ENCODE assay signal across 1 fruit fly cellular context in genomic region chr3L:4292120-4292697, dm6.
TF ChIP-seq lines count a peak whose summit lies in the region.

Gene CG15012 (minus strand): TSS chr3L:4292246.
Gene Fdx2 (plus strand): TSS chr3L:4292482.

TF ChIP-seq in whole organism, embryonic, 481 proteins besides CTCF, POLR2A, EP300 and RAD21 (continued from another document and continues in another):
- TF ChIP-seq usp (GFP tag; optimal IDR thresholded peaks at IDR 0.05; lab: Kevin White, UChicago) (no peak), CG30020 (tag; optimal IDR thresholded peaks at IDR 0.05; lab: Kevin White, UChicago) (peak; percentile 84), CG13894 (tag; optimal IDR thresholded peaks at IDR 0.05; lab: Kevin White, UChicago) (peak; percentile 7), D19B (GFP tag; optimal IDR thresholded peaks at IDR 0.05; lab: Kevin White, UChicago) (no peak), sens-2 (GFP tag; IDR thresholded peaks at IDR 0.05; lab: Robert Waterston, UW) (no peak), al (GFP tag; IDR thresholded peaks at IDR 0.05; lab: Robert Waterston, UW) (no peak), CG7839 (tag; optimal IDR thresholded peaks at IDR 0.05; lab: Kevin White, UChicago) (peak; percentile 7), CG7745 (tag; optimal IDR thresholded peaks at IDR 0.05; lab: Kevin White, UChicago) (no peak), pita (GFP tag; optimal IDR thresholded peaks at IDR 0.05; lab: Kevin White, UChicago) (no peak), CG2129 (GFP tag; IDR thresholded peaks at IDR 0.05; lab: Robert Waterston, UW; ENCODE audit: partially characterized antibody) (no peak), CG18764 (GFP tag; optimal IDR thresholded peaks at IDR 0.05; lab: Kevin White, UChicago) (no peak), ttk (GFP tag; IDR thresholded peaks at IDR 0.05; lab: Robert Waterston, UW) (no peak), Fer2 (tag; optimal IDR thresholded peaks at IDR 0.05; lab: Kevin White, UChicago) (no peak), Six4 (GFP tag; optimal IDR thresholded peaks at IDR 0.05; lab: Kevin White, UChicago) (no peak), CG8924 (tag; optimal IDR thresholded peaks at IDR 0.05; lab: Kevin White, UChicago) (peak; percentile 67), ken (GFP tag; IDR thresholded peaks at IDR 0.05; lab: Robert Waterston, UW) (no peak), lilli (GFP tag; optimal IDR thresholded peaks at IDR 0.05; lab: Kevin White, UChicago) (peak; percentile 31), CG3838 (GFP tag; optimal IDR thresholded peaks at IDR 0.05; lab: Kevin White, UChicago) (no peak), CG12942 (GFP tag; optimal IDR thresholded peaks at IDR 0.05; lab: Kevin White, UChicago) (no peak), CG11085 (GFP tag; IDR thresholded peaks at IDR 0.05; lab: Robert Waterston, UW) (no peak), CG15601 (tag; optimal IDR thresholded peaks at IDR 0.05; lab: Kevin White, UChicago) (peak; percentile 52), Dll (GFP tag; IDR thresholded peaks at IDR 0.05; lab: Robert Waterston, UW; ENCODE audit: partially characterized antibody) (peak; percentile 53; the same call in 3 of the 4 replicates), CG13624 (GFP tag; optimal IDR thresholded peaks at IDR 0.05; lab: Kevin White, UChicago) (peak; percentile 48), CG12744 (GFP tag; optimal IDR thresholded peaks at IDR 0.05; lab: Kevin White, UChicago) (no peak), kah (GFP tag; optimal IDR thresholded peaks at IDR 0.05; lab: Kevin White, UChicago) (no peak), shn (GFP tag; optimal IDR thresholded peaks at IDR 0.05; lab: Kevin White, UChicago) (no peak), CG10654 (GFP tag; optimal IDR thresholded peaks at IDR 0.05; lab: Kevin White, UChicago) (no peak), CG17328 (GFP tag; IDR thresholded peaks at IDR 0.05; lab: Robert Waterston, UW) (no peak), CG11560 (tag; IDR thresholded peaks at IDR 0.05; lab: Robert Waterston, UW) (no peak), HHEX (GFP tag; optimal IDR thresholded peaks at IDR 0.05; lab: Kevin White, UChicago) (no peak), unc-4 (GFP tag; IDR thresholded peaks at IDR 0.05; lab: Robert Waterston, UW; ENCODE audit: partially characterized antibody) (peak; percentile 29; the same call in 1 of the 2 replicates), Neu2 (GFP tag; optimal IDR thresholded peaks at IDR 0.05; lab: Kevin White, UChicago; ENCODE audit: borderline replicate concordance) (no peak), Vsx1 (GFP tag; optimal IDR thresholded peaks at IDR 0.05; lab: Kevin White, UChicago) (no peak), ash1 (GFP tag; optimal IDR thresholded peaks at IDR 0.05; lab: Kevin White, UChicago) (no peak), CG1529 (GFP tag; optimal IDR thresholded peaks at IDR 0.05; lab: Kevin White, UChicago) (no peak), CG6813 (GFP tag; optimal IDR thresholded peaks at IDR 0.05; lab: Kevin White, UChicago) (no peak), Dip3 (GFP tag; optimal IDR thresholded peaks at IDR 0.05; lab: Kevin White, UChicago) (peak; percentile 23), tgo (GFP tag; IDR thresholded peaks at IDR 0.05; lab: Robert Waterston, UW) (no peak), CG15514 (GFP tag; optimal IDR thresholded peaks at IDR 0.05; lab: Kevin White, UChicago) (peak; percentile 86), CG4328 (GFP tag; optimal IDR thresholded peaks at IDR 0.05; lab: Kevin White, UChicago) (no peak), CG2889 (GFP tag; IDR thresholded peaks at IDR 0.05; lab: Robert Waterston, UW) (no peak), CG32767 (GFP tag; IDR thresholded peaks at IDR 0.05; lab: Robert Waterston, UW) (no peak), ATbp (GFP tag; optimal IDR thresholded peaks at IDR 0.05; lab: Kevin White, UChicago) (no peak), CG3281 (GFP tag; optimal IDR thresholded peaks at IDR 0.05; lab: Kevin White, UChicago) (peak; percentile 71), pb (GFP tag; optimal IDR thresholded peaks at IDR 0.05; lab: Kevin White, UChicago) (no peak), ato (GFP tag; IDR thresholded peaks at IDR 0.05; lab: Robert Waterston, UW; ENCODE audit: partially characterized antibody) (no peak), Taf1 (GFP tag; IDR thresholded peaks at IDR 0.05; lab: Robert Waterston, UW) (no peak), CG43689 (GFP tag; IDR thresholded peaks at IDR 0.05; lab: Robert Waterston, UW) (no peak), CG17186 (GFP tag; optimal IDR thresholded peaks at IDR 0.05; lab: Kevin White, UChicago) (peak; percentile 2), Ptx1 (GFP tag; IDR thresholded peaks at IDR 0.05; lab: Robert Waterston, UW) (0 out of 2 replicates have a peak, but pooled peaks have one; percentile 6), tx (GFP tag; optimal IDR thresholded peaks at IDR 0.05; lab: Kevin White, UChicago) (peak; percentile 26), E2f2 (GFP tag; IDR thresholded peaks at IDR 0.05; lab: Robert Waterston, UW) (peak; percentile 54), lab (GFP tag; optimal IDR thresholded peaks at IDR 0.05; lab: Kevin White, UChicago) (no peak), CG13424 (tag; optimal IDR thresholded peaks at IDR 0.05; lab: Kevin White, UChicago) (no peak), CG4282 (GFP tag; optimal IDR thresholded peaks at IDR 0.05; lab: Kevin White, UChicago) (no peak), dmrt99B (tag; optimal IDR thresholded peaks at IDR 0.05; lab: Kevin White, UChicago) (no peak), kay (GFP tag; optimal IDR thresholded peaks at IDR 0.05; lab: Kevin White, UChicago) (peak; percentile 28), Xbp1 (GFP tag; optimal IDR thresholded peaks at IDR 0.05; lab: Kevin White, UChicago) (peak; percentile 42), da (GFP tag; optimal IDR thresholded peaks at IDR 0.05; lab: Kevin White, UChicago) (no peak), Antp (GFP tag; optimal IDR thresholded peaks at IDR 0.05; lab: Kevin White, UChicago) (no peak), CG17912 (GFP tag; optimal IDR thresholded peaks at IDR 0.05; lab: Kevin White, UChicago) (no peak), CG14667 (GFP tag; IDR thresholded peaks at IDR 0.05; lab: Robert Waterston, UW) (no peak), ro (GFP tag; IDR thresholded peaks at IDR 0.05; lab: Robert Waterston, UW) (no peak), ab (GFP tag; optimal IDR thresholded peaks at IDR 0.05; lab: Kevin White, UChicago) (no peak), sisA (GFP tag; IDR thresholded peaks at IDR 0.05; lab: Robert Waterston, UW) (no peak), stc (GFP tag; IDR thresholded peaks at IDR 0.05; lab: Robert Waterston, UW) (no peak), odd (GFP tag; optimal IDR thresholded peaks at IDR 0.05; lab: Kevin White, UChicago) (no peak), CG8089 (GFP tag; optimal IDR thresholded peaks at IDR 0.05; lab: Kevin White, UChicago) (no peak), cato (GFP tag; optimal IDR thresholded peaks at IDR 0.05; lab: Kevin White, UChicago; ENCODE audit: borderline replicate concordance) (no peak), CG34422 (GFP tag; IDR thresholded peaks at IDR 0.05; lab: Robert Waterston, UW) (no peak), CG10565 (GFP tag; optimal IDR thresholded peaks at IDR 0.05; lab: Kevin White, UChicago) (no peak), h (optimal IDR thresholded peaks at IDR 0.05; lab: Kevin White, UChicago) (no peak), Abd-B (GFP tag; optimal IDR thresholded peaks at IDR 0.05; lab: Kevin White, UChicago) (peak; percentile 22), CG11093 (GFP tag; IDR thresholded peaks at IDR 0.05; lab: Robert Waterston, UW) (no peak), PHDP (tag; optimal IDR thresholded peaks at IDR 0.05; lab: Kevin White, UChicago) (peak; percentile 13), HmgD (GFP tag; optimal IDR thresholded peaks at IDR 0.05; lab: Kevin White, UChicago) (peak; percentile 17), Hr39 (optimal IDR thresholded peaks at IDR 0.05; lab: Kevin White, UChicago) (no peak), CG7987 (GFP tag; optimal IDR thresholded peaks at IDR 0.05; lab: Kevin White, UChicago) (no peak), Atf3 (GFP tag; optimal IDR thresholded peaks at IDR 0.05; lab: Kevin White, UChicago) (no peak), lola (GFP tag; optimal IDR thresholded peaks at IDR 0.05; lab: Kevin White, UChicago) (peak in 1 of 3 experiments; percentile 31), YL-1 (GFP tag; optimal IDR thresholded peaks at IDR 0.05; lab: Kevin White, UChicago) (peak; percentile 93), her (GFP tag; optimal IDR thresholded peaks at IDR 0.05; lab: Kevin White, UChicago) (no peak), Rfx (GFP tag; IDR thresholded peaks at IDR 0.05; lab: Robert Waterston, UW) (0 out of 2 replicates have a peak, but pooled peaks have one; percentile 23), sug (tag; optimal IDR thresholded peaks at IDR 0.05; lab: Kevin White, UChicago) (peak; percentile 27), cg (GFP tag; optimal IDR thresholded peaks at IDR 0.05; lab: Kevin White, UChicago) (no peak), CG4707 (GFP tag; optimal IDR thresholded peaks at IDR 0.05; lab: Kevin White, UChicago) (no peak), CrebB (tag; optimal IDR thresholded peaks at IDR 0.05; lab: Kevin White, UChicago) (no peak), Pdp1 (GFP tag; optimal IDR thresholded peaks at IDR 0.05; lab: Kevin White, UChicago) (peak in 1 of 2 experiments; percentile 82), CG1602 (GFP tag; optimal IDR thresholded peaks at IDR 0.05; lab: Kevin White, UChicago) (no peak), bowl (GFP tag; IDR thresholded peaks at IDR 0.05; lab: Robert Waterston, UW) (no peak), MBD-R2 (GFP tag; IDR thresholded peaks at IDR 0.05; lab: Robert Waterston, UW) (peak; percentile 92), Hr78 (GFP tag; optimal IDR thresholded peaks at IDR 0.05; lab: Kevin White, UChicago) (no peak), CG15696 (tag; optimal IDR thresholded peaks at IDR 0.05; lab: Kevin White, UChicago) (peak; percentile 21), stwl (tag; optimal IDR thresholded peaks at IDR 0.05; lab: Kevin White, UChicago) (peak; percentile 97), Dip2 (GFP tag; IDR thresholded peaks at IDR 0.05; lab: Robert Waterston, UW) (no peak), Meics (GFP tag; optimal IDR thresholded peaks at IDR 0.05; lab: Kevin White, UChicago) (no peak), CG3065 (GFP tag; optimal IDR thresholded peaks at IDR 0.05; lab: Kevin White, UChicago) (no peak), CG2678 (tag; optimal IDR thresholded peaks at IDR 0.05; lab: Kevin White, UChicago) (peak; percentile 21), fru (optimal IDR thresholded peaks at IDR 0.05; lab: Kevin White, UChicago) (no peak), CG7556 (GFP tag; optimal IDR thresholded peaks at IDR 0.05; lab: Kevin White, UChicago) (no peak), C15 (GFP tag; IDR thresholded peaks at IDR 0.05; lab: Robert Waterston, UW) (no peak), CG8388 (GFP tag; optimal IDR thresholded peaks at IDR 0.05; lab: Kevin White, UChicago) (no peak), Jarid2 (GFP tag; optimal IDR thresholded peaks at IDR 0.05; lab: Kevin White, UChicago) (no peak), hbn (GFP tag; IDR thresholded peaks at IDR 0.05; lab: Robert Waterston, UW; ENCODE audit: partially characterized antibody) (no peak), Bteb2 (GFP tag; optimal IDR thresholded peaks at IDR 0.05; lab: Kevin White, UChicago) (no peak), Hmr (GFP tag; optimal IDR thresholded peaks at IDR 0.05; lab: Kevin White, UChicago) (no peak), fu2 (GFP tag; optimal IDR thresholded peaks at IDR 0.05; lab: Kevin White, UChicago) (no peak), CG9215 (GFP tag; IDR thresholded peaks at IDR 0.05; lab: Robert Waterston, UW) (no peak), repo (GFP tag; optimal IDR thresholded peaks at IDR 0.05; lab: Kevin White, UChicago) (no peak), CG12236 (GFP tag; optimal IDR thresholded peaks at IDR 0.05; lab: Kevin White, UChicago) (no peak), Sox102F (GFP tag; optimal IDR thresholded peaks at IDR 0.05; lab: Kevin White, UChicago) (no peak), Oaz (GFP tag; IDR thresholded peaks at IDR 0.05; lab: Robert Waterston, UW) (no peak), CG12299 (tag; optimal IDR thresholded peaks at IDR 0.05; lab: Kevin White, UChicago) (peak; percentile 15), CG4730 (GFP tag; IDR thresholded peaks at IDR 0.05; lab: Robert Waterston, UW) (no peak), Myb (GFP tag; optimal IDR thresholded peaks at IDR 0.05; lab: Kevin White, UChicago) (peak; percentile 55), Camta (GFP tag; optimal IDR thresholded peaks at IDR 0.05; lab: Kevin White, UChicago) (peak; percentile 7), cad (GFP tag; optimal IDR thresholded peaks at IDR 0.05; lab: Kevin White, UChicago) (no peak), sr (GFP tag; IDR thresholded peaks at IDR 0.05; lab: Robert Waterston, UW) (no peak), slbo (GFP tag; IDR thresholded peaks at IDR 0.05; lab: Robert Waterston, UW) (peak; percentile 29; the same call in 1 of the 2 replicates), jing (GFP tag; optimal IDR thresholded peaks at IDR 0.05; lab: Kevin White, UChicago) (no peak), psq (GFP tag; optimal IDR thresholded peaks at IDR 0.05; lab: Kevin White, UChicago) (no peak), Stat92E (GFP tag; optimal IDR thresholded peaks at IDR 0.05; lab: Kevin White, UChicago) (no peak), ssp (GFP tag; IDR thresholded peaks at IDR 0.05; lab: Robert Waterston, UW) (peak; percentile 92), NC2α (GFP tag; optimal IDR thresholded peaks at IDR 0.05; lab: Kevin White, UChicago) (no peak), Hr51 (GFP tag; optimal IDR thresholded peaks at IDR 0.05; lab: Kevin White, UChicago) (no peak), CG10431 (GFP tag; optimal IDR thresholded peaks at IDR 0.05; lab: Kevin White, UChicago) (no peak), ftz-f1 (GFP tag; optimal IDR thresholded peaks at IDR 0.05; lab: Kevin White, UChicago) (no peak), CG10959 (GFP tag; IDR thresholded peaks at IDR 0.05; lab: Robert Waterston, UW) (no peak), kni (GFP tag; optimal IDR thresholded peaks at IDR 0.05; lab: Kevin White, UChicago) (no peak), oc (tag; optimal IDR thresholded peaks at IDR 0.05; lab: Kevin White, UChicago) (no peak), CG34376 (GFP tag; optimal IDR thresholded peaks at IDR 0.05; lab: Kevin White, UChicago) (peak; percentile 41), CG12219 (GFP tag; optimal IDR thresholded peaks at IDR 0.05; lab: Kevin White, UChicago) (no peak), pho (GFP tag; optimal IDR thresholded peaks at IDR 0.05; lab: Kevin White, UChicago) (no peak), Sin3A (optimal IDR thresholded peaks at IDR 0.05; lab: Kevin White, UChicago) (peak; percentile 82), fd96Cb (tag; optimal IDR thresholded peaks at IDR 0.05; lab: Kevin White, UChicago) (no peak), CG7786 (GFP tag; optimal IDR thresholded peaks at IDR 0.05; lab: Kevin White, UChicago) (no peak), D (optimal IDR thresholded peaks at IDR 0.05; lab: Kevin White, UChicago) (no peak), D (GFP tag; optimal IDR thresholded peaks at IDR 0.05; lab: Kevin White, UChicago) (no peak)
